Fruit fly (Drosophila melanogaster): ENCODE results near the gene mei-P26.

dm6 chrX:9236485-9236884 lies 73.4 kb downstream of the mei-P26 start, which contains the start of gene Ir8a:
- TF ChIP-seq CG8478 (optimal IDR thresholded peaks at IDR 0.05) = no peak
- no peak for TF ChIP-seq pan (optimal IDR thresholded peaks at IDR 0.05)
- no peak for TF ChIP-seq usp (GFP tag; optimal IDR thresholded peaks at IDR 0.05)
